Fruit fly (Drosophila melanogaster) whole organism, embryonic: ENCODE measurements around the gene CG10492.
A peak's percentile ranks its signal among the peaks of the same experiment; 100 is the strongest.

Experiments used
- Abd-B ChIP-seq: fragments of 200-800 bp; sonication (Bioruptor generic); optimal IDR thresholded peaks from 2 replicates; lab custom pipeline; 2018; ENCODE audit warnings: missing biosample characterization, mild to moderate bottlenecking, missing genetic modification characterization, moderate library complexity
- Atf-2 ChIP-seq: fragments of 200-800 bp; sonication (Bioruptor generic); optimal IDR thresholded peaks from 2 replicates; lab custom pipeline; 2016; ENCODE audit warnings: missing biosample characterization, missing genetic modification characterization
- CG10321 ChIP-seq: fragments of 200-800 bp; sonication (Bioruptor generic); IDR thresholded peaks from 2 replicates; pipeline ENCODE4 v1.3.6; 2022; ENCODE audit warnings: missing biosample characterization, missing genetic modification characterization
- CG15601 ChIP-seq: fragments of 200-800 bp; sonication (Bioruptor generic); optimal IDR thresholded peaks from 3 replicates; lab custom pipeline; 2019; ENCODE audit warnings: missing biosample characterization, mild to moderate bottlenecking, missing genetic modification characterization, moderate library complexity
- CG16779 ChIP-seq: fragments of 200-800 bp; sonication (Bioruptor generic); IDR thresholded peaks from 2 replicates; pipeline ENCODE4 v1.3.6; 2022; ENCODE audit warnings: missing biosample characterization, missing genetic modification characterization
- CG1792 ChIP-seq: fragments of 200-800 bp; sonication (Bioruptor generic); optimal IDR thresholded peaks from 2 replicates; lab custom pipeline; 2016; ENCODE audit warnings: missing biosample characterization, missing genetic modification characterization
- CG2120 ChIP-seq: fragments of 200-800 bp; sonication (Bioruptor generic); optimal IDR thresholded peaks from 3 replicates; lab custom pipeline; 2016; ENCODE audit warnings: missing biosample characterization, missing genetic modification characterization
- CG33557 ChIP-seq: fragments of 200-800 bp; sonication (Bioruptor generic); optimal IDR thresholded peaks from 2 replicates; lab custom pipeline; 2019; ENCODE audit warnings: missing biosample characterization, mild to moderate bottlenecking, missing genetic modification characterization, moderate library complexity
- CG34376 ChIP-seq: fragments of 200-800 bp; sonication (Bioruptor generic); optimal IDR thresholded peaks from 2 replicates; lab custom pipeline; 2018; ENCODE audit warnings: missing biosample characterization, mild to moderate bottlenecking, missing genetic modification characterization
- CG42726 ChIP-seq: fragments of 200-800 bp; sonication (Bioruptor generic); IDR thresholded peaks from 2 replicates; pipeline ENCODE4 v1.3.6; 2022; ENCODE audit warnings: missing biosample characterization, missing genetic modification characterization; ENCODE audit not compliant: partially characterized antibody
- CG4360 ChIP-seq: fragments of 200-800 bp; sonication (Bioruptor generic); IDR thresholded peaks from 2 replicates; pipeline ENCODE4 v1.3.6; 2022; ENCODE audit warnings: missing biosample characterization, missing genetic modification characterization
- CG6689 ChIP-seq: fragments of 200-800 bp; sonication (Bioruptor generic); IDR thresholded peaks from 2 replicates; pipeline ENCODE4 v1.3.6; 2022; ENCODE audit warnings: missing biosample characterization, missing genetic modification characterization
- CG6854 ChIP-seq: fragments of 200-800 bp; sonication (Bioruptor generic); optimal IDR thresholded peaks from 3 replicates; lab custom pipeline; 2017; ENCODE audit warnings: missing biosample characterization, mild to moderate bottlenecking, missing genetic modification characterization
- CG7745 ChIP-seq: fragments of 200-800 bp; sonication (Bioruptor generic); optimal IDR thresholded peaks from 2 replicates; lab custom pipeline; 2018; ENCODE audit warnings: missing biosample characterization, mild to moderate bottlenecking, missing genetic modification characterization, moderate library complexity
- CG8388 ChIP-seq: fragments of 200-800 bp; sonication (Bioruptor generic); optimal IDR thresholded peaks from 2 replicates; lab custom pipeline; 2019; ENCODE audit warnings: missing biosample characterization, mild to moderate bottlenecking, missing genetic modification characterization, moderate library complexity
- CG8478 ChIP-seq: fragments of >200 bp; optimal IDR thresholded peaks from 2 replicates; lab custom pipeline; 2018
- Deaf1 ChIP-seq: fragments of 200-800 bp; optimal IDR thresholded peaks from 3 replicates; lab custom pipeline; 2019; ENCODE audit warnings: missing biosample characterization, mild to moderate bottlenecking, missing genetic modification characterization, moderate library complexity
- Dip3 ChIP-seq: fragments of 200-800 bp; sonication (Bioruptor generic); optimal IDR thresholded peaks from 3 replicates; lab custom pipeline; 2016; ENCODE audit warnings: missing biosample characterization, missing genetic modification characterization
- Doc2 ChIP-seq: fragments of 200-800 bp; sonication (Bioruptor generic); IDR thresholded peaks from 2 replicates; pipeline ENCODE4 v1.3.6; 2022; ENCODE audit warnings: missing biosample characterization, missing genetic modification characterization
- Eip74EF ChIP-seq, 2 experiments: fragments of 200-800 bp in 1 of 2; fragments of >200 bp in 1 of 2; sonication (Bioruptor generic) in 1 of 2; optimal IDR thresholded peaks; 2 replicates each; lab custom pipeline; 2017 to 2019; ENCODE audit warnings: missing biosample characterization in 2 of 2, missing genetic modification characterization in 2 of 2, mild to moderate bottlenecking in 1 of 2, moderate library complexity in 1 of 2
- Ets97D ChIP-seq: fragments of 200-800 bp; sonication (Bioruptor generic); optimal IDR thresholded peaks from 3 replicates; lab custom pipeline; 2016; ENCODE audit warnings: missing biosample characterization, missing genetic modification characterization
- Fer1 ChIP-seq: fragments of 200-800 bp; sonication (Bioruptor generic); optimal IDR thresholded peaks from 2 replicates; lab custom pipeline; 2017; ENCODE audit warnings: missing biosample characterization, mild to moderate bottlenecking, missing genetic modification characterization
- Gug ChIP-seq: fragments of 200-800 bp; sonication (Bioruptor generic); IDR thresholded peaks from 4 replicates; pipeline ENCODE4 v1.3.6; 2022; ENCODE audit warnings: missing biosample characterization, missing genetic modification characterization
- HLH54F ChIP-seq: fragments of 200-800 bp; sonication (Bioruptor generic); optimal IDR thresholded peaks from 3 replicates; lab custom pipeline; 2016; ENCODE audit warnings: missing biosample characterization, missing genetic modification characterization
- Hr3 ChIP-seq: fragments of 200-800 bp; sonication (Bioruptor generic); optimal IDR thresholded peaks from 3 replicates; lab custom pipeline; 2016; ENCODE audit warnings: missing biosample characterization, missing genetic modification characterization
- Lhr ChIP-seq: fragments of 200-800 bp; sonication (Bioruptor generic); optimal IDR thresholded peaks from 3 replicates; lab custom pipeline; 2017; ENCODE audit warnings: mild to moderate bottlenecking, missing biosample characterization, missing genetic modification reagents, missing genetic modification characterization
- Lim3 ChIP-seq: fragments of 200-800 bp; sonication (Bioruptor generic); IDR thresholded peaks from 2 replicates; pipeline ENCODE4 v1.3.6; 2022; ENCODE audit warnings: missing biosample characterization, missing genetic modification characterization
- MESR4 ChIP-seq: fragments of 200-800 bp; sonication (Bioruptor generic); optimal IDR thresholded peaks from 2 replicates; lab custom pipeline; 2018; ENCODE audit warnings: missing biosample characterization, mild to moderate bottlenecking, missing genetic modification characterization, moderate library complexity
- MTF-1 ChIP-seq: fragments of 200-800 bp; sonication (Bioruptor generic); optimal IDR thresholded peaks from 2 replicates; lab custom pipeline; 2018; ENCODE audit warnings: missing biosample characterization, mild to moderate bottlenecking, missing genetic modification characterization, borderline replicate concordance
- Mrtf ChIP-seq: fragments of 200-800 bp; sonication (Bioruptor generic); IDR thresholded peaks from 3 replicates; pipeline ENCODE4 v1.3.6; 2022; ENCODE audit warnings: missing biosample characterization, missing genetic modification characterization
- Neu2 ChIP-seq: fragments of 200-800 bp; sonication (Bioruptor generic); optimal IDR thresholded peaks from 3 replicates; lab custom pipeline; 2016; ENCODE audit warnings: missing biosample characterization, missing genetic modification characterization, borderline replicate concordance
- Sry-β ChIP-seq: fragments of 200-800 bp; sonication (Bioruptor generic); optimal IDR thresholded peaks from 2 replicates; lab custom pipeline; 2018; ENCODE audit warnings: missing biosample characterization, mild to moderate bottlenecking, missing genetic modification characterization, moderate library complexity
- Tbp ChIP-seq: fragments of >200 bp; optimal IDR thresholded peaks from 2 replicates; lab custom pipeline; 2018; ENCODE audit warnings: missing biosample characterization, missing genetic modification characterization
- ap ChIP-seq: fragments of 200-800 bp; sonication (Bioruptor generic); IDR thresholded peaks from 2 replicates; pipeline ENCODE4 v1.3.6; 2022; ENCODE audit warnings: missing biosample characterization, missing genetic modification characterization
- cas ChIP-seq: fragments of 200-800 bp; sonication (Bioruptor generic); IDR thresholded peaks from 2 replicates; pipeline ENCODE4 v1.3.6; 2022; ENCODE audit warnings: missing biosample characterization, missing genetic modification characterization
- chinmo ChIP-seq: fragments of 200-800 bp; sonication (Bioruptor generic); IDR thresholded peaks from 4 replicates; pipeline ENCODE4 v1.3.6; 2022; ENCODE audit warnings: missing biosample characterization, missing genetic modification characterization; ENCODE audit not compliant: partially characterized antibody
- chn ChIP-seq: fragments of 200-800 bp; sonication (Bioruptor generic); optimal IDR thresholded peaks from 2 replicates; lab custom pipeline; 2016; ENCODE audit warnings: missing biosample characterization, missing genetic modification characterization
- crp ChIP-seq, 2 experiments: fragments of 200-800 bp; sonication (Bioruptor generic); optimal IDR thresholded peaks; 2 replicates in 1 of 2; 3 replicates in 1 of 2; lab custom pipeline; 2017; ENCODE audit warnings: missing biosample characterization in 2 of 2, missing genetic modification characterization in 2 of 2, mild to moderate bottlenecking in 1 of 2, moderate library complexity in 1 of 2
- cwo ChIP-seq: fragments of 200-800 bp; sonication (Bioruptor generic); optimal IDR thresholded peaks from 3 replicates; lab custom pipeline; 2017; ENCODE audit warnings: missing biosample characterization, missing genetic modification characterization, mild to moderate bottlenecking, moderate library complexity, missing genetic modification reagents
- dmrt11E ChIP-seq: fragments of 200-800 bp; sonication (Bioruptor generic); optimal IDR thresholded peaks from 3 replicates; lab custom pipeline; 2018; ENCODE audit warnings: missing biosample characterization, mild to moderate bottlenecking, missing genetic modification characterization, moderate library complexity
- gcm ChIP-seq: fragments of 200-800 bp; sonication (Bioruptor generic); optimal IDR thresholded peaks from 2 replicates; lab custom pipeline; 2019; ENCODE audit warnings: missing biosample characterization, mild to moderate bottlenecking, missing genetic modification characterization, moderate library complexity
- gsb ChIP-seq: fragments of 200-800 bp; sonication (Bioruptor generic); IDR thresholded peaks from 2 replicates; pipeline ENCODE4 v1.3.6; 2022; ENCODE audit warnings: missing biosample characterization, missing genetic modification characterization
- h ChIP-seq: fragments of >200 bp; optimal IDR thresholded peaks from 2 replicates; lab custom pipeline; 2017
- jing ChIP-seq: fragments of 200-800 bp; sonication (Bioruptor generic); optimal IDR thresholded peaks from 2 replicates; lab custom pipeline; 2018; ENCODE audit warnings: missing biosample characterization, mild to moderate bottlenecking, missing genetic modification characterization
- knrl ChIP-seq: fragments of 200-800 bp; sonication (Bioruptor generic); IDR thresholded peaks from 3 replicates; pipeline ENCODE4 v1.3.6; 2022; ENCODE audit warnings: missing biosample characterization, missing genetic modification characterization; ENCODE audit not compliant: partially characterized antibody
- nau ChIP-seq: fragments of 200-800 bp; sonication (Bioruptor generic); optimal IDR thresholded peaks from 3 replicates; lab custom pipeline; 2017; ENCODE audit warnings: missing biosample characterization, mild to moderate bottlenecking, missing genetic modification characterization, missing genetic modification reagents
- twi ChIP-seq: fragments of 200-800 bp; optimal IDR thresholded peaks from 2 replicates; lab custom pipeline; 2019; ENCODE audit warnings: missing biosample characterization, mild to moderate bottlenecking, missing genetic modification characterization, moderate library complexity
- usp ChIP-seq: fragments of >200 bp; optimal IDR thresholded peaks from 2 replicates; lab custom pipeline; 2017; ENCODE audit warnings: missing biosample characterization, missing genetic modification characterization
- vnd ChIP-seq: fragments of 200-800 bp; sonication (Bioruptor generic); IDR thresholded peaks from 3 replicates; pipeline ENCODE4 v1.3.6; 2022; ENCODE audit warnings: missing biosample characterization, missing genetic modification characterization; ENCODE audit not compliant: partially characterized antibody

The CG10492 gene

DNA sequence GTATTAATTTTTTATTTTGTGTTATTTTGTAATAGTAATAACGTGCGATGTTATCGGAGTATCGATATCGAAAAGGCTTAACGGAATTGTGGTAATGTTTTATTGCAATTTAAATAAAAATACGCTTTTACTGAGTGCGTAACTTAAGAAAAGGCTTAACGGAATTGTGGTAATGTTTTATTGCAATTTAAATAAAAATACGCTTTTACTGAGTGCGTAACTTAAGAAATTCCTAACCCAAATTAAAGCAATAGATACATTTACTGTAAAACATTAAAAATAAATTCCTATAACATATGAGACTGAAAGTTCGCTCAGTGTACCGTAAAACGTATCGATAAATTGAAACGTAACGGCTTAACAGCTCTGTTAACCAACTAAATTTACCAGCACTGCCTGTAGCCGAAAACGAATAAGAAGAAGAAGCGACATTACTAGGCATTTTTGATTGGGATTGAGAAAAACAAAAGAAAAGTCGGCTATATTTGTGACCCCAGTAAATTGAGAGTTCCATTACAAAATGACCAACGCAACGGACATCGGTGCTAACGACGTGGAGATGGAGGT is 2.3 kb upstream of the CG10492 start, which contains the start of gene Rpn3 (continued):
- TF ChIP-seq cas (GFP tag; lab: Robert Waterston, UW) = peak; percentile 69
- TF ChIP-seq Ets97D = peak; percentile 77
- TF ChIP-seq cwo = peak; percentile 71
- no peak for TF ChIP-seq usp (GFP tag; lab: Kevin White, UChicago)
- TF ChIP-seq CG8388 = peak; percentile 78
- no peak for TF ChIP-seq CG4360 (GFP tag; lab: Robert Waterston, UW)
- TF ChIP-seq Hr3 = peak; percentile 86
- peak; percentile 50 for TF ChIP-seq twi (tag; lab: Kevin White, UChicago)
- peak; percentile 45 for TF ChIP-seq CG1792 (GFP tag; lab: Kevin White, UChicago)
- peak; percentile 82 for TF ChIP-seq dmrt11E (tag; lab: Kevin White, UChicago)
- no peak for TF ChIP-seq CG16779
- peak; percentile 82 for TF ChIP-seq Dip3
- TF ChIP-seq CG10321 (GFP tag; lab: Robert Waterston, UW) = peak; percentile 61; the same call in 1 of the 2 replicates
- peak; percentile 61 for TF ChIP-seq Deaf1 (tag; lab: Kevin White, UChicago)
- TF ChIP-seq Atf-2 (GFP tag; lab: Kevin White, UChicago) = peak; percentile 79
- no peak for TF ChIP-seq MTF-1
- TF ChIP-seq Fer1 (GFP tag; lab: Kevin White, UChicago) = peak; percentile 75
- TF ChIP-seq CG2120 (GFP tag; lab: Kevin White, UChicago) = peak; percentile 92
- no peak for TF ChIP-seq CG42726 (GFP tag; lab: Robert Waterston, UW)
- TF ChIP-seq nau = no peak
- TF ChIP-seq crp (GFP tag; optimal IDR thresholded peaks at IDR 0.05; lab: Kevin White, UChicago) = peak in 1 of 2 experiments; percentile 26
- TF ChIP-seq Doc2 (GFP tag; lab: Robert Waterston, UW) = 0 out of 2 replicates have a peak, but pooled peaks have one; percentile 12
- TF ChIP-seq Tbp (GFP tag; lab: Kevin White, UChicago) = no peak
- 0 out of 4 replicates have a peak, but pooled peaks have one; percentile 69 for TF ChIP-seq chinmo (GFP tag; lab: Robert Waterston, UW)
- peak; percentile 9 for TF ChIP-seq CG34376
- TF ChIP-seq gcm = peak; percentile 68
- no peak for TF ChIP-seq Neu2 (GFP tag; lab: Kevin White, UChicago)
- TF ChIP-seq chn (GFP tag; lab: Kevin White, UChicago) = peak; percentile 77
- TF ChIP-seq CG7745 (tag; lab: Kevin White, UChicago) = no peak
- peak; percentile 55; the same call in 1 of the 2 replicates for TF ChIP-seq gsb (GFP tag; lab: Robert Waterston, UW)
- peak; percentile 77 for TF ChIP-seq Abd-B (GFP tag; lab: Kevin White, UChicago)
- TF ChIP-seq Lhr = peak; percentile 34
- TF ChIP-seq MESR4 (GFP tag; lab: Kevin White, UChicago) = peak; percentile 65
- TF ChIP-seq HLH54F (GFP tag; lab: Kevin White, UChicago) = peak; percentile 85
- peak in 1 of 2 experiments; percentile 70 for TF ChIP-seq Eip74EF (GFP tag; optimal IDR thresholded peaks at IDR 0.05; lab: Kevin White, UChicago)
- peak; percentile 72 for TF ChIP-seq vnd
- peak; percentile 80 for TF ChIP-seq ap (GFP tag; lab: Robert Waterston, UW)
- TF ChIP-seq Gug (GFP tag; lab: Robert Waterston, UW) = peak; percentile 57; the same call in 3 of the 4 replicates
- TF ChIP-seq knrl (GFP tag; lab: Robert Waterston, UW) = peak; percentile 65
- peak; percentile 42 for TF ChIP-seq CG33557
- TF ChIP-seq jing = no peak
- TF ChIP-seq h (lab: Kevin White, UChicago) = no peak
- TF ChIP-seq Lim3 (GFP tag; lab: Robert Waterston, UW) = peak; percentile 94
- TF ChIP-seq Sry-β = peak; percentile 29
- no peak for TF ChIP-seq CG8478 (lab: Kevin White, UChicago)
- TF ChIP-seq CG6854 (GFP tag; lab: Kevin White, UChicago) = peak; percentile 33
- peak; percentile 20; the same call in 1 of the 3 replicates for TF ChIP-seq Mrtf
- peak; percentile 51 for TF ChIP-seq CG15601
- TF ChIP-seq CG6689 = peak; percentile 91
